Worm (Caenorhabditis elegans) whole organism, late embryonic: ENCODE measurements around the gene nspb-3.

Experiments used
- C38D4.7 ChIP-seq: fragments of 200-800 bp; sonication (Bioruptor generic); optimal IDR thresholded peaks from 2 replicates; lab custom pipeline; 2018; ENCODE audit warnings: mild to moderate bottlenecking, missing genetic modification characterization, moderate library complexity, missing compliant biosample characterization
- F13H6.1 ChIP-seq: sonication (generic microtip); optimal IDR thresholded peaks from 2 replicates; lab custom pipeline; 2016; ENCODE audit warnings: missing genetic modification characterization, missing compliant biosample characterization
- T23F11.4 ChIP-seq: fragments of 200-800 bp; sonication (Bioruptor generic); optimal IDR thresholded peaks from 2 replicates; lab custom pipeline; 2018; ENCODE audit warnings: mild to moderate bottlenecking, missing genetic modification characterization, missing compliant biosample characterization
- ahr-1 ChIP-seq: sonication (generic microtip); optimal IDR thresholded peaks from 2 replicates; lab custom pipeline; 2016; ENCODE audit warnings: missing genetic modification characterization, missing compliant biosample characterization
- ama-1 ChIP-seq: fragments of 150-350 bp; optimal IDR thresholded peaks from 2 replicates; lab custom pipeline; 2014
- ceh-2 ChIP-seq: sonication (generic microtip); optimal IDR thresholded peaks from 2 replicates; lab custom pipeline; 2016; ENCODE audit warnings: missing genotype, missing genetic modification characterization, missing compliant biosample characterization
- ceh-22 ChIP-seq: sonication (generic microtip); optimal IDR thresholded peaks from 2 replicates; lab custom pipeline; 2017; ENCODE audit warnings: missing biosample characterization, missing genetic modification characterization
- ceh-24 ChIP-seq: sonication (generic microtip); optimal IDR thresholded peaks from 2 replicates; lab custom pipeline; 2016; ENCODE audit warnings: mild to moderate bottlenecking, missing genetic modification characterization, missing compliant biosample characterization
- ceh-31 ChIP-seq: sonication (generic microtip); optimal IDR thresholded peaks from 2 replicates; lab custom pipeline; 2016; ENCODE audit warnings: missing genetic modification characterization, missing compliant biosample characterization
- ceh-34 ChIP-seq: sonication (generic microtip); optimal IDR thresholded peaks from 2 replicates; lab custom pipeline; 2016; ENCODE audit warnings: mild to moderate bottlenecking, missing genetic modification characterization, missing compliant biosample characterization
- ceh-6 ChIP-seq: fragments of 200-800 bp; sonication (Bioruptor generic); optimal IDR thresholded peaks from 2 replicates; lab custom pipeline; 2018; ENCODE audit warnings: mild to moderate bottlenecking, missing genetic modification characterization, missing compliant biosample characterization
- ceh-9 ChIP-seq: sonication (generic microtip); optimal IDR thresholded peaks from 2 replicates; lab custom pipeline; 2016; ENCODE audit warnings: mild to moderate bottlenecking, missing genetic modification characterization, inconsistent platforms, missing compliant biosample characterization
- dve-1 ChIP-seq: sonication (generic microtip); optimal IDR thresholded peaks from 2 replicates; lab custom pipeline; 2017; ENCODE audit warnings: antibody characterized with exemption, mild to moderate bottlenecking, missing genetic modification characterization, missing compliant biosample characterization
- elt-2 ChIP-seq: sonication (generic microtip); optimal IDR thresholded peaks from 2 replicates; lab custom pipeline; 2016; ENCODE audit warnings: missing genetic modification reagents, missing genetic modification characterization, missing compliant biosample characterization
- eyg-1 ChIP-seq: sonication (generic microtip); optimal IDR thresholded peaks from 2 replicates; lab custom pipeline; 2016; ENCODE audit warnings: missing genotype, missing genetic modification characterization, missing compliant biosample characterization
- gmeb-2 ChIP-seq: sonication (generic microtip); optimal IDR thresholded peaks from 2 replicates; lab custom pipeline; 2016; ENCODE audit warnings: missing genetic modification characterization, inconsistent platforms, missing compliant biosample characterization
- hlh-13 ChIP-seq: fragments of 200-800 bp; sonication (Bioruptor generic); optimal IDR thresholded peaks from 2 replicates; lab custom pipeline; 2018; ENCODE audit warnings: mild to moderate bottlenecking, missing genetic modification characterization, missing compliant biosample characterization
- hlh-30 ChIP-seq: sonication (generic microtip); optimal IDR thresholded peaks from 2 replicates; lab custom pipeline; 2017; ENCODE audit warnings: antibody characterized with exemption, missing genetic modification characterization, missing compliant biosample characterization; ENCODE audit not compliant: insufficient read depth
- lin-11 ChIP-seq: fragments of 200-800 bp; sonication (Bioruptor generic); optimal IDR thresholded peaks from 2 replicates; lab custom pipeline; 2018; ENCODE audit warnings: mild to moderate bottlenecking, missing genetic modification characterization, missing compliant biosample characterization
- madf-2 ChIP-seq: sonication (generic microtip); optimal IDR thresholded peaks from 2 replicates; lab custom pipeline; 2017; ENCODE audit warnings: missing genetic modification characterization, missing compliant biosample characterization
- mec-3 ChIP-seq: sonication (generic microtip); optimal IDR thresholded peaks from 2 replicates; lab custom pipeline; 2016; ENCODE audit warnings: borderline replicate concordance, missing genetic modification characterization, missing compliant biosample characterization
- nhr-232 ChIP-seq: sonication (generic microtip); optimal IDR thresholded peaks from 2 replicates; lab custom pipeline; 2016; ENCODE audit warnings: missing genetic modification characterization, missing compliant biosample characterization
- odd-2 ChIP-seq: sonication (generic microtip); optimal IDR thresholded peaks from 2 replicates; lab custom pipeline; 2017; ENCODE audit warnings: antibody characterized with exemption, mild to moderate bottlenecking, missing genetic modification characterization, missing compliant biosample characterization
- pax-1 ChIP-seq: fragments of 150-350 bp; optimal IDR thresholded peaks from 2 replicates; lab custom pipeline; 2014; ENCODE audit warnings: missing biosample characterization, missing genetic modification characterization
- pha-2 ChIP-seq: sonication (generic microtip); optimal IDR thresholded peaks from 2 replicates; lab custom pipeline; 2017; ENCODE audit warnings: mild to moderate bottlenecking, missing genetic modification characterization, missing compliant biosample characterization
- pqm-1 ChIP-seq: sonication (generic microtip); optimal IDR thresholded peaks from 2 replicates; lab custom pipeline; 2016; ENCODE audit warnings: missing genetic modification characterization, missing compliant biosample characterization
- ref-2 ChIP-seq: sonication (generic microtip); optimal IDR thresholded peaks from 2 replicates; lab custom pipeline; 2016; ENCODE audit warnings: missing genetic modification characterization, missing compliant biosample characterization
- sdc-2 ChIP-seq: sonication (generic microtip); optimal IDR thresholded peaks from 2 replicates; lab custom pipeline; 2016; ENCODE audit warnings: missing genotype, missing genetic modification characterization, missing compliant biosample characterization
- sox-2 ChIP-seq: fragments of 200-800 bp; sonication (Bioruptor generic); IDR thresholded peaks from 2 replicates; pipeline ENCODE4 v1.3.6; 2022; ENCODE audit warnings: missing genetic modification reagents, missing genetic modification characterization, missing compliant biosample characterization
- tbx-7 ChIP-seq: sonication (generic microtip); optimal IDR thresholded peaks from 2 replicates; lab custom pipeline; 2016; ENCODE audit warnings: missing genotype, missing genetic modification characterization, missing compliant biosample characterization
- unc-3 ChIP-seq, 2 experiments: fragments of 200-800 bp in 1 of 2; sonication (Bioruptor generic) in 1 of 2; sonication (generic microtip) in 1 of 2; conservative IDR thresholded peaks in 1 of 2; optimal IDR thresholded peaks in 1 of 2; 2 replicates each; pipeline versions ENCODE4 v1.3.6 to Lab custom; 2016 to 2022; ENCODE audit warnings: missing compliant biosample characterization in 2 of 2, missing genetic modification characterization in 2 of 2, missing genetic modification reagents in 1 of 2
- unc-42 ChIP-seq: sonication (generic microtip); optimal IDR thresholded peaks from 2 replicates; lab custom pipeline; 2016; ENCODE audit warnings: missing genotype, missing genetic modification characterization, missing compliant biosample characterization
- unc-55 ChIP-seq: sonication (generic microtip); optimal IDR thresholded peaks from 2 replicates; lab custom pipeline; 2017; ENCODE audit warnings: missing biosample characterization, missing genetic modification reagents, missing genetic modification characterization
- zip-5 ChIP-seq: sonication (generic microtip); optimal IDR thresholded peaks from 2 replicates; lab custom pipeline; 2016; ENCODE audit warnings: missing genetic modification characterization, missing compliant biosample characterization
- ztf-16 ChIP-seq: sonication (generic microtip); optimal IDR thresholded peaks from 2 replicates; lab custom pipeline; 2017; ENCODE audit warnings: missing genetic modification characterization, missing compliant biosample characterization

nspb-3 gene

ce11 chrIV:6622142-6622541, 27.4 kb upstream of the nspb-3 start:
- TF ChIP-seq elt-2 (tag; lab: Kevin White, UChicago) = no peak
- TF ChIP-seq unc-42 (tag; lab: Kevin White, UChicago) = no peak
- TF ChIP-seq unc-3 (GFP tag; conservative IDR thresholded peaks at IDR 0.05; lab: Robert Waterston, UW) = no peak
- TF ChIP-seq unc-3 (tag; optimal IDR thresholded peaks at IDR 0.05; lab: Kevin White, UChicago) = no peak
- TF ChIP-seq madf-2 = no peak
- no peak for TF ChIP-seq hlh-13
- no peak for TF ChIP-seq unc-55 (GFP tag; lab: Kevin White, UChicago)
- TF ChIP-seq ceh-34 = no peak
- no peak for TF ChIP-seq pqm-1 (tag; lab: Kevin White, UChicago)
- TF ChIP-seq ama-1 (lab: Kevin White, UChicago) = no peak
- no peak for TF ChIP-seq eyg-1 (tag; lab: Kevin White, UChicago)
- TF ChIP-seq ceh-31 (tag; lab: Kevin White, UChicago) = no peak
- TF ChIP-seq ceh-22 (tag; lab: Kevin White, UChicago) = no peak
- no peak for TF ChIP-seq ceh-6 (GFP tag; lab: Kevin White, UChicago)
- no peak for TF ChIP-seq ceh-9 (tag; lab: Kevin White, UChicago)
- no peak for TF ChIP-seq pha-2 (tag; lab: Kevin White, UChicago)
- no peak for TF ChIP-seq nhr-232 (tag; lab: Kevin White, UChicago)
- TF ChIP-seq ahr-1 (tag; lab: Kevin White, UChicago) = no peak
- no peak for TF ChIP-seq tbx-7
- no peak for TF ChIP-seq ref-2 (tag; lab: Kevin White, UChicago)
- TF ChIP-seq ceh-2 (tag; lab: Kevin White, UChicago) = no peak

DNA sequence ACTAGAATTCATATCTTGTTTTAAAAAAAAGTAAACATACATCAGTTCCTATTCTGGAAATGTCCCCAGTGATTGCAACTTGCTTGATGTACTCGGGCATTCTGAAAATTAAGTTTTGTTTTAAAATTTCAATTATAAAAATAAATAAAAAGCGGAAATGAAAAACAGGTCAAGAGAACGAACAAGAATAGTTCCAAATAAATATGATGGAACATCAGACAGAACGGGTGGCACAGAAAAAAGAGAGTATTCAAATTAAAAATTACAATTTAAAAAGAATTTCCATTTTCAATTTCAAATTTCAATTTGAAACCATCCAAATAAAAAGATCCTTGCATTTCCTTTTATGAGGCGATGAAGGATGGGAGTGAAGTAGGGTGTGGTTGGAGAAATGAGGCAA, 26.5 kb upstream of the nspb-3 start, which contains the start of gene C01B10.3:
TSS of gene C01B10.3 (minus strand) at position 101 of the 400 bp plus-strand sequence.
- TF ChIP-seq unc-3 (GFP tag; conservative IDR thresholded peaks at IDR 0.05; lab: Robert Waterston, UW) = no peak
- no peak for TF ChIP-seq unc-3 (tag; optimal IDR thresholded peaks at IDR 0.05; lab: Kevin White, UChicago)

- TF ChIP-seq sdc-2 (tag; lab: Kevin White, UChicago) (no peak), madf-2 (no peak), ztf-16 (tag; lab: Kevin White, UChicago) (no peak), elt-2 (tag; lab: Kevin White, UChicago) (no peak), F13H6.1 (tag; lab: Kevin White, UChicago) (no peak), odd-2 (tag; lab: Kevin White, UChicago) (no peak), ceh-22 (tag; lab: Kevin White, UChicago) (no peak), ceh-2 (tag; lab: Kevin White, UChicago) (no peak), ceh-24 (no peak), dve-1 (tag; lab: Kevin White, UChicago) (no peak), gmeb-2 (tag; lab: Kevin White, UChicago) (no peak), mec-3 (tag; lab: Kevin White, UChicago) (no peak), ref-2 (tag; lab: Kevin White, UChicago) (no peak), zip-5 (no peak), T23F11.4 (GFP tag; lab: Kevin White, UChicago) (no peak)
Measured at ce11 chrIV:6618607-6619006, 23.8 kb upstream of the nspb-3 start.

- TF ChIP-seq hlh-30 (tag; lab: Kevin White, UChicago) (no peak), dve-1 (tag; lab: Kevin White, UChicago) (no peak), sox-2 (GFP tag; lab: Robert Waterston, UW) (no peak), ama-1 (lab: Kevin White, UChicago) (no peak), C38D4.7 (no peak), ceh-6 (GFP tag; lab: Kevin White, UChicago) (no peak), lin-11 (no peak), pax-1 (no peak)
Measured at ce11 chrIV:6613296-6613695, 18.5 kb upstream of the nspb-3 start, which contains the start of gene drh-1. Gene drh-1 (minus strand): TSS chrIV:6613353.
